Worm (Caenorhabditis elegans): Measurements from ENCODE around the gene mttu-1.

ce11 chrIV:11269483-11269882 is 27.2 kb downstream of the mttu-1 start:
- TF ChIP-seq dao-5 (tag; optimal IDR thresholded peaks at IDR 0.05) (no peak), him-1 (tag; optimal IDR thresholded peaks at IDR 0.05) (no peak), W03F9.2 (tag; optimal IDR thresholded peaks at IDR 0.05) (no peak)

Measured in whole organism, L4/young adult.